Worm (Caenorhabditis elegans) whole organism, mixed stage, embryonic: ENCODE data around the gene Y54G2A.57.
A peak's percentile ranks its signal among the peaks of the same experiment; 100 is the strongest.

Experiments
- M03D4.4 ChIP-seq: sonication (generic microtip); optimal IDR thresholded peaks from 2 replicates; lab custom pipeline; 2017; ENCODE audit warnings: mild to moderate bottlenecking, missing genetic modification characterization, missing compliant biosample characterization
- bed-3 ChIP-seq: fragments of 200-800 bp; sonication (Bioruptor generic); optimal IDR thresholded peaks from 3 replicates; lab custom pipeline; 2018; ENCODE audit warnings: mild to moderate bottlenecking, missing genetic modification characterization, moderate library complexity, missing compliant biosample characterization
- blmp-1 ChIP-seq: fragments of 150-350 bp; optimal IDR thresholded peaks from 2 replicates; lab custom pipeline; 2014; ENCODE audit warnings: missing biosample characterization, missing genetic modification characterization
- ceh-39 ChIP-seq: fragments of 150-350 bp; optimal IDR thresholded peaks from 2 replicates; lab custom pipeline; 2014; ENCODE audit warnings: missing biosample characterization, missing genetic modification characterization
- ceh-43 ChIP-seq: fragments of 200-800 bp; sonication (Bioruptor generic); optimal IDR thresholded peaks from 2 replicates; lab custom pipeline; 2018; ENCODE audit warnings: mild to moderate bottlenecking, missing genetic modification characterization, moderate library complexity, missing compliant biosample characterization
- ceh-83 ChIP-seq: fragments of 200-800 bp; sonication (Bioruptor generic); optimal IDR thresholded peaks from 2 replicates; lab custom pipeline; 2018; ENCODE audit warnings: mild to moderate bottlenecking, missing genetic modification characterization, missing compliant biosample characterization
- ces-1 ChIP-seq: fragments of 150-350 bp; optimal IDR thresholded peaks from 2 replicates; lab custom pipeline; 2014; ENCODE audit warnings: missing biosample characterization, missing genetic modification reagents, missing genetic modification characterization
- cnd-1 ChIP-seq: fragments of 200-800 bp; sonication (Bioruptor generic); optimal IDR thresholded peaks from 2 replicates; lab custom pipeline; 2018; ENCODE audit warnings: mild to moderate bottlenecking, missing genetic modification characterization, missing compliant biosample characterization
- drap-1 ChIP-seq: fragments of 200-800 bp; sonication (Bioruptor generic); optimal IDR thresholded peaks from 3 replicates; lab custom pipeline; 2018; ENCODE audit warnings: mild to moderate bottlenecking, missing genetic modification characterization, missing compliant biosample characterization
- elt-1 ChIP-seq: sonication (generic microtip); optimal IDR thresholded peaks from 2 replicates; lab custom pipeline; 2017; ENCODE audit warnings: missing genetic modification characterization, mild to moderate bottlenecking, missing compliant biosample characterization, antibody characterized with exemption, moderate library complexity, borderline replicate concordance; ENCODE audit not compliant: insufficient read depth
- elt-3 ChIP-seq: fragments of 150-350 bp; optimal IDR thresholded peaks from 2 replicates; lab custom pipeline; 2014; ENCODE audit warnings: missing biosample characterization, missing genetic modification characterization
- hlh-1 ChIP-seq: fragments of 150-350 bp; optimal IDR thresholded peaks from 2 replicates; lab custom pipeline; 2014; ENCODE audit warnings: missing biosample characterization, missing genetic modification reagents, missing genetic modification characterization
- lin-13 ChIP-seq: fragments of 150-350 bp; optimal IDR thresholded peaks from 2 replicates; lab custom pipeline; 2014; ENCODE audit warnings: missing biosample characterization, missing genetic modification characterization
- lin-32 ChIP-seq: fragments of 200-800 bp; sonication (Bioruptor generic); optimal IDR thresholded peaks from 2 replicates; lab custom pipeline; 2018; ENCODE audit warnings: mild to moderate bottlenecking, missing genetic modification characterization, missing compliant biosample characterization
- lsy-2 ChIP-seq: fragments of 150-350 bp; optimal IDR thresholded peaks from 2 replicates; lab custom pipeline; 2014; ENCODE audit warnings: missing biosample characterization, missing genetic modification characterization
- mab-5 ChIP-seq: fragments of 150-350 bp; optimal IDR thresholded peaks from 2 replicates; lab custom pipeline; 2014; ENCODE audit warnings: missing biosample characterization, missing genetic modification characterization
- mep-1 ChIP-seq: fragments of 150-350 bp; optimal IDR thresholded peaks from 2 replicates; lab custom pipeline; 2017; ENCODE audit warnings: missing biosample characterization, missing genetic modification reagents, missing genetic modification characterization, inconsistent platforms
- mls-2 ChIP-seq: sonication (generic microtip); optimal IDR thresholded peaks from 2 replicates; lab custom pipeline; 2016; ENCODE audit warnings: mild to moderate bottlenecking, missing genetic modification characterization, moderate library complexity, missing compliant biosample characterization
- nhr-12 ChIP-seq: fragments of 150-350 bp; optimal IDR thresholded peaks from 2 replicates; lab custom pipeline; 2014; ENCODE audit warnings: missing biosample characterization, missing genetic modification characterization
- nhr-2 ChIP-seq: fragments of 150-350 bp; optimal IDR thresholded peaks from 2 replicates; lab custom pipeline; 2014; ENCODE audit warnings: missing biosample characterization, missing genetic modification characterization
- nhr-237 ChIP-seq: fragments of 150-350 bp; optimal IDR thresholded peaks from 2 replicates; lab custom pipeline; 2014; ENCODE audit warnings: missing biosample characterization, missing genetic modification characterization
- nhr-28 ChIP-seq: fragments of 150-350 bp; optimal IDR thresholded peaks from 2 replicates; lab custom pipeline; 2014; ENCODE audit warnings: missing biosample characterization, missing genetic modification characterization
- nhr-76 ChIP-seq: sonication (generic microtip); optimal IDR thresholded peaks from 2 replicates; lab custom pipeline; 2017; ENCODE audit warnings: missing biosample characterization, missing genetic modification characterization
- pha-4 ChIP-seq: fragments of 150-350 bp; optimal IDR thresholded peaks from 2 replicates; lab custom pipeline; 2018; ENCODE audit warnings: missing biosample characterization, missing genetic modification reagents, missing genetic modification characterization
- sem-2 ChIP-seq: fragments of 200-800 bp; sonication (Bioruptor generic); optimal IDR thresholded peaks from 2 replicates; lab custom pipeline; 2018; ENCODE audit warnings: mild to moderate bottlenecking, missing genetic modification characterization, missing compliant biosample characterization
- snpc-4 ChIP-seq: fragments of 150-350 bp; optimal IDR thresholded peaks from 2 replicates; lab custom pipeline; 2014; ENCODE audit warnings: missing biosample characterization, missing genetic modification characterization
- sptf-1 ChIP-seq: sonication (generic microtip); optimal IDR thresholded peaks from 2 replicates; lab custom pipeline; 2017; ENCODE audit warnings: mild to moderate bottlenecking, missing genetic modification characterization, moderate library complexity, missing compliant biosample characterization
- tbx-8 ChIP-seq: fragments of 200-800 bp; sonication (Bioruptor generic); optimal IDR thresholded peaks from 2 replicates; lab custom pipeline; 2018; ENCODE audit warnings: mild to moderate bottlenecking, missing genetic modification characterization, moderate library complexity, missing compliant biosample characterization
- unc-120 ChIP-seq: sonication (generic microtip); optimal IDR thresholded peaks from 2 replicates; lab custom pipeline; 2017; ENCODE audit warnings: missing genetic modification characterization, missing compliant biosample characterization; ENCODE audit not compliant: poor library complexity, severe bottlenecking
- unc-62 ChIP-seq: fragments of 150-350 bp; optimal IDR thresholded peaks from 2 replicates; lab custom pipeline; 2014; ENCODE audit warnings: missing biosample characterization, missing genetic modification reagents, missing genetic modification characterization
- zip-8 ChIP-seq: fragments of 150-350 bp; optimal IDR thresholded peaks from 2 replicates; lab custom pipeline; 2014; ENCODE audit warnings: missing biosample characterization, missing genetic modification characterization
- ztf-11 ChIP-seq: fragments of 150-350 bp; optimal IDR thresholded peaks from 2 replicates; lab custom pipeline; 2014; ENCODE audit warnings: missing biosample characterization, missing genetic modification characterization

Gene Y54G2A.57

ce11 chrIV:2960242-2960641, 9.5 kb upstream of the Y54G2A.57 start:
- TF ChIP-seq sem-2 = no peak
- no peak for TF ChIP-seq ceh-39
- TF ChIP-seq ztf-11 (tag; lab: Kevin White, UChicago) = no peak
- no peak for TF ChIP-seq lin-13 (tag; lab: Kevin White, UChicago)

ce11 chrIV:2966884-2967283, 2.9 kb upstream of the Y54G2A.57 start:
- TF ChIP-seq nhr-2 (tag; lab: Kevin White, UChicago) (no peak), hlh-1 (tag; lab: Kevin White, UChicago) (no peak), bed-3 (no peak), cnd-1 (tag; lab: Kevin White, UChicago) (no peak), unc-120 (no peak), nhr-237 (tag; lab: Kevin White, UChicago) (no peak), ztf-11 (tag; lab: Kevin White, UChicago) (no peak), blmp-1 (tag; lab: Kevin White, UChicago) (no peak)

- TF ChIP-seq hlh-1 (tag; lab: Kevin White, UChicago) (no peak), zip-8 (tag; lab: Kevin White, UChicago) (no peak), M03D4.4 (no peak), pha-4 (tag; lab: Kevin White, UChicago) (no peak), nhr-12 (tag; lab: Kevin White, UChicago) (no peak), bed-3 (no peak), nhr-237 (tag; lab: Kevin White, UChicago) (no peak), ceh-83 (GFP tag; lab: Kevin White, UChicago) (no peak), cnd-1 (tag; lab: Kevin White, UChicago) (no peak), mab-5 (no peak), unc-120 (no peak), elt-3 (tag; lab: Kevin White, UChicago) (no peak), lsy-2 (tag; lab: Kevin White, UChicago) (no peak), tbx-8 (GFP tag; lab: Kevin White, UChicago) (no peak), nhr-76 (tag; lab: Kevin White, UChicago) (no peak), snpc-4 (tag; lab: Kevin White, UChicago) (no peak), nhr-28 (tag; lab: Kevin White, UChicago) (no peak), lin-32 (GFP tag; lab: Kevin White, UChicago) (no peak)
- TF ChIP-seq, all 35 proteins: peak for 0
Measured at ce11 chrIV:2971060-2971459, 1.3 kb downstream of the Y54G2A.57 start.

ce11 chrIV:2978384-2978783, 8.6 kb downstream of the Y54G2A.57 start, which contains the start of gene lad-2:
TSS of gene lad-2 (minus strand) at chrIV:2978484.
- TF ChIP-seq bed-3 = no peak
- TF ChIP-seq snpc-4 (tag; lab: Kevin White, UChicago) = no peak
- TF ChIP-seq ces-1 (GFP tag; lab: Kevin White, UChicago) = peak; percentile 35

ce11 chrIV:2982443-2982842, 12.7 kb downstream of the Y54G2A.57 start:
- peak; percentile 97 for TF ChIP-seq ces-1 (GFP tag; lab: Kevin White, UChicago)
- TF ChIP-seq elt-3 (tag; lab: Kevin White, UChicago) = no peak

ce11 chrIV:2986720-2987119, 17.0 kb downstream of the Y54G2A.57 start:
- no peak for TF ChIP-seq bed-3
- TF ChIP-seq, all 35 proteins: peak for 0

- TF ChIP-seq pha-4 (tag; lab: Kevin White, UChicago) = no peak
- TF ChIP-seq nhr-237 (tag; lab: Kevin White, UChicago) = no peak
- no peak for TF ChIP-seq M03D4.4
- TF ChIP-seq elt-1 = no peak
- TF ChIP-seq nhr-76 (tag; lab: Kevin White, UChicago) = no peak
- no peak for TF ChIP-seq zip-8 (tag; lab: Kevin White, UChicago)
- peak; percentile 30 for TF ChIP-seq cnd-1 (tag; lab: Kevin White, UChicago)
- no peak for TF ChIP-seq tbx-8 (GFP tag; lab: Kevin White, UChicago)
- TF ChIP-seq drap-1 (GFP tag; lab: Kevin White, UChicago) = peak; percentile 30
- TF ChIP-seq mab-5 = no peak
- TF ChIP-seq hlh-1 (tag; lab: Kevin White, UChicago) = no peak
- TF ChIP-seq elt-3 (tag; lab: Kevin White, UChicago) = no peak
- TF ChIP-seq blmp-1 (tag; lab: Kevin White, UChicago) = no peak
- no peak for TF ChIP-seq ceh-43
- no peak for TF ChIP-seq mep-1 (tag; lab: Kevin White, UChicago)
- TF ChIP-seq sptf-1 (tag; lab: Kevin White, UChicago) = peak; percentile 37
- peak; percentile 22 for TF ChIP-seq mls-2 (tag; lab: Kevin White, UChicago)
- no peak for TF ChIP-seq ztf-11 (tag; lab: Kevin White, UChicago)
- peak; percentile 0 for TF ChIP-seq unc-62
Measured at ce11 chrIV:2990519-2990918, 20.8 kb downstream of the Y54G2A.57 start.
